Worm (Caenorhabditis elegans): Measurements from ENCODE around the gene srab-8.

srab-8 gene

ce11 chrV:3163143-3163542 is 13.1 kb upstream of the srab-8 start:
- TF ChIP-seq unc-62 (GFP tag; optimal IDR thresholded peaks at IDR 0.05), result no peak

- no peak for TF ChIP-seq unc-62 (GFP tag; optimal IDR thresholded peaks at IDR 0.05)
Observed at ce11 chrV:3165438-3165837, 10.8 kb upstream of the srab-8 start, which contains the start of gene C36C5.14. TSS of gene C36C5.14 (minus strand) at chrV:3165538.

- TF ChIP-seq unc-62 (GFP tag; optimal IDR thresholded peaks at IDR 0.05), result no peak
Observed at ce11 chrV:3166260-3166659, 10.0 kb upstream of the srab-8 start, which contains the start of gene C36C5.4. TSS of gene C36C5.4 (plus strand) at chrV:3166560.

ce11 chrV:3168650-3169049 is 7.6 kb upstream of the srab-8 start, which contains the start of gene C36C5.15:
TSS of gene C36C5.15 (minus strand) at chrV:3168750.
- TF ChIP-seq unc-62 (GFP tag; optimal IDR thresholded peaks at IDR 0.05), result no peak

- TF ChIP-seq unc-62 (GFP tag; optimal IDR thresholded peaks at IDR 0.05), result no peak
Observed at ce11 chrV:3169838-3170237, 6.4 kb upstream of the srab-8 start, which contains the start of gene srbc-6. TSS of gene srbc-6 (plus strand) at chrV:3170138.

- TF ChIP-seq unc-62 (GFP tag; optimal IDR thresholded peaks at IDR 0.05), result no peak
Observed at ce11 chrV:3171625-3172024, 4.6 kb upstream of the srab-8 start.

- no peak for TF ChIP-seq unc-62 (GFP tag; optimal IDR thresholded peaks at IDR 0.05)
Observed at ce11 chrV:3185855-3186254, 9.6 kb downstream of the srab-8 start.

ce11 chrV:3188043-3188442 is 11.8 kb downstream of the srab-8 start, which contains the start of gene lag-2:
TSS of gene lag-2 (plus strand) at chrV:3188343.
- no peak for TF ChIP-seq unc-62 (GFP tag; optimal IDR thresholded peaks at IDR 0.05)

- no peak for TF ChIP-seq unc-62 (GFP tag; optimal IDR thresholded peaks at IDR 0.05)
Observed at ce11 chrV:3193091-3193608, 16.9 kb downstream of the srab-8 start, which contains the start of the genes Y73C8B.3 and Y73C8B.9. TSS of gene Y73C8B.3 (minus strand) at chrV:3193237. TSS of gene Y73C8B.9 (plus strand) at chrV:3193558.

ce11 chrV:3194952-3195450 is 18.7 kb downstream of the srab-8 start, which contains the start of gene Y73C8B.2:
TSS of gene Y73C8B.2 (minus strand) at chrV:3195002.
- no peak for TF ChIP-seq unc-62 (GFP tag; optimal IDR thresholded peaks at IDR 0.05)

- no peak for TF ChIP-seq unc-62 (GFP tag; optimal IDR thresholded peaks at IDR 0.05)
Observed at ce11 chrV:3195814-3196213, 19.6 kb downstream of the srab-8 start.

ce11 chrV:3196832-3197329 is 20.6 kb downstream of the srab-8 start, which contains the start of the genes Y73C8B.1 and Y73C8B.5:
TSS of gene Y73C8B.1 (minus strand) at chrV:3196882.
TSS of gene Y73C8B.5 (plus strand) at chrV:3197268.
- TF ChIP-seq unc-62 (GFP tag; optimal IDR thresholded peaks at IDR 0.05), result no peak

ce11 chrV:3200323-3200722 is 24.1 kb downstream of the srab-8 start, which contains the start of gene K08D9.4:
TSS of gene K08D9.4 (minus strand) at chrV:3200423.
- TF ChIP-seq unc-62 (GFP tag; optimal IDR thresholded peaks at IDR 0.05), result no peak

- no peak for TF ChIP-seq unc-62 (GFP tag; optimal IDR thresholded peaks at IDR 0.05)
Observed at ce11 chrV:3204433-3204832, 28.2 kb downstream of the srab-8 start.

ce11 chrV:3208940-3209339 is 32.7 kb downstream of the srab-8 start:
- no peak for TF ChIP-seq unc-62 (GFP tag; optimal IDR thresholded peaks at IDR 0.05)

- TF ChIP-seq unc-62 (GFP tag; optimal IDR thresholded peaks at IDR 0.05), result no peak
Observed at ce11 chrV:3210147-3210546, 33.9 kb downstream of the srab-8 start, which contains the start of gene apx-1. TSS of gene apx-1 (plus strand) at chrV:3210196.

ce11 chrV:3218604-3219003 is 42.3 kb downstream of the srab-8 start:
- TF ChIP-seq unc-62 (GFP tag; optimal IDR thresholded peaks at IDR 0.05), result no peak
